Fruit fly (Drosophila melanogaster): ENCODE results near the gene Nepl3.

The Nepl3 gene

DNA sequence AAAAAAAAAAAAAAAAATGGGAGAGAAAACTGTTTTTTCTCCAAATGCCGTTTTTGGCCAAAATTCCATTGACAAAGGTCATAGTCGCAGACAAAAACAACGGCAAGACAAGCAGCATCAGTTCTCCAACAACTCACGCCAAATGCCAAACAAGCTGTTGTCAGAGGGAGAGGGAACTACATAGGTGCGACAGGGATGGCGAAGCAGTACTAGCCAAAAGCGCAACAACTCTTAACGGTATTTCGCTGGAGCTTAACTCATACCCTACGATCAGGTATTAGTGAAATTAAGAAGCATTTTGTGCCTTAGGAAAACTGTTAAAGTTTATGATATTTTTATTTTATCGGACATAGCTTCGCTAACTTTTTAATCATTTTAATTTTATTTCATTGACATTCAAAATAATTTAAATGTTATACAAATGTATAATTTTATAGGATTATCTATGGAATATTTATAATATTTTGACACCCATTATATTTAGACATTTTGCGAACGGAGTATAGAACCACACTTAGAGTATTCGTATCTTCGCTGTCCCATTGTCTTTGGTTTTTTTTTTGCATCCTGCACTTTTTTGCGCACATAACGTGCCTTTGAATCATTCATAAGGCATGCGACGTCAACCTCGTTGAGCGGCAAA lies 22.3 kb upstream of the Nepl3 start:
- peak; percentile 90 for TF ChIP-seq CG32121 (GFP tag; IDR thresholded peaks at IDR 0.05)
- TF ChIP-seq CG13204 (GFP tag; optimal IDR thresholded peaks at IDR 0.05), result peak; percentile 48
- TF ChIP-seq CG9948 (tag; optimal IDR thresholded peaks at IDR 0.05), result peak; percentile 87
- peak; percentile 67 for TF ChIP-seq Pif1A (GFP tag; optimal IDR thresholded peaks at IDR 0.05)
- TF ChIP-seq gl (tag; optimal IDR thresholded peaks at IDR 0.05), result peak; percentile 37
- peak; percentile 85 for TF ChIP-seq CG17806 (tag; optimal IDR thresholded peaks at IDR 0.05)
- TF ChIP-seq CG14655 (GFP tag; optimal IDR thresholded peaks at IDR 0.05), result peak; percentile 95
- TF ChIP-seq CG10348 (GFP tag; IDR thresholded peaks at IDR 0.05), result no peak
- peak; percentile 92 for TF ChIP-seq CG8301 (tag; optimal IDR thresholded peaks at IDR 0.05)
- TF ChIP-seq CG15710 (tag; optimal IDR thresholded peaks at IDR 0.05), result peak; percentile 87
- no peak; the same call in none of the 2 replicates for TF ChIP-seq rn (GFP tag; IDR thresholded peaks at IDR 0.05)
- TF ChIP-seq Ets98B (GFP tag; IDR thresholded peaks at IDR 0.05), result peak; percentile 66
- peak; percentile 76; the same call in 1 of the 2 replicates for TF ChIP-seq CG12605 (GFP tag; IDR thresholded peaks at IDR 0.05)
- peak; percentile 93 for TF ChIP-seq CG8159 (tag; optimal IDR thresholded peaks at IDR 0.05)
- TF ChIP-seq D1 (tag; optimal IDR thresholded peaks at IDR 0.05), result peak; percentile 85
- peak; percentile 62 for TF ChIP-seq EcR (GFP tag; optimal IDR thresholded peaks at IDR 0.05)
- no peak for TF ChIP-seq Snoo (tag; optimal IDR thresholded peaks at IDR 0.05)
- peak; percentile 80 for TF ChIP-seq CG34367 (tag; optimal IDR thresholded peaks at IDR 0.05)
- TF ChIP-seq Pif1B (GFP tag; optimal IDR thresholded peaks at IDR 0.05), result peak; percentile 73
- TF ChIP-seq fd96Ca (GFP tag; IDR thresholded peaks at IDR 0.05), result peak; percentile 70; the same call in 2 of the 3 replicates
- TF ChIP-seq CG4496 (GFP tag; IDR thresholded peaks at IDR 0.05), result peak; percentile 70; the same call in 1 of the 3 replicates

DNA sequence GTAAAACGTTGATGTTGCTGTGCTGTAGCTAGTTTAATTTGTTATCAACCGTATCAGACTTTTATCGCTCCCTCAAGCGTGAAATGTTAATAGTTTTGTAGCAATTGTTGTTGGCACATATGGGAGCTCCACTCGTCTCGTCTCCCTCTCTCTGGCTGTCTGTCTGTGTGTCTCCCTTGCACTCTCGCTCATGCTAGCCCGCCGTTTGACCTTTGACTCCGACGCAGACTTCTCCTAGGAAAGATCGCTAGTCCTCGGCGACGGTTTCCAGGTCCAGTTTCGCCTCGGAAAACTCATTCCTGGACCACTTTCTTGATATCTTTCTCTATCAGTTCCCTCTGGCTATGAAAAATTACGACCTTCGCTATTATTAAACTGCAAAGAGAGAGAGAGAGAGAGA lies 21.2 kb upstream of the Nepl3 start:
- TF ChIP-seq CG4496 (GFP tag; IDR thresholded peaks at IDR 0.05), result no peak
- TF ChIP-seq CG14655 (GFP tag; optimal IDR thresholded peaks at IDR 0.05), result no peak
- TF ChIP-seq CG13204 (GFP tag; optimal IDR thresholded peaks at IDR 0.05), result no peak
- no peak for TF ChIP-seq gl (tag; optimal IDR thresholded peaks at IDR 0.05)
- TF ChIP-seq fd96Ca (GFP tag; IDR thresholded peaks at IDR 0.05), result no peak
- TF ChIP-seq Pif1A (GFP tag; optimal IDR thresholded peaks at IDR 0.05), result no peak
- TF ChIP-seq CG12605 (GFP tag; IDR thresholded peaks at IDR 0.05), result no peak
- TF ChIP-seq D1 (tag; optimal IDR thresholded peaks at IDR 0.05), result no peak
- no peak for TF ChIP-seq Snoo (tag; optimal IDR thresholded peaks at IDR 0.05)
- no peak for TF ChIP-seq CG8301 (tag; optimal IDR thresholded peaks at IDR 0.05)
- TF ChIP-seq CG15710 (tag; optimal IDR thresholded peaks at IDR 0.05), result no peak
- no peak for TF ChIP-seq CG8159 (tag; optimal IDR thresholded peaks at IDR 0.05)
- TF ChIP-seq CG34367 (tag; optimal IDR thresholded peaks at IDR 0.05), result no peak
- TF ChIP-seq EcR (GFP tag; optimal IDR thresholded peaks at IDR 0.05), result no peak

dm6 chr2L:5072357-5072756 lies 14.3 kb upstream of the Nepl3 start:
- no peak for TF ChIP-seq Ets98B (GFP tag; IDR thresholded peaks at IDR 0.05)
- peak; percentile 34 for TF ChIP-seq EcR (GFP tag; optimal IDR thresholded peaks at IDR 0.05)

DNA sequence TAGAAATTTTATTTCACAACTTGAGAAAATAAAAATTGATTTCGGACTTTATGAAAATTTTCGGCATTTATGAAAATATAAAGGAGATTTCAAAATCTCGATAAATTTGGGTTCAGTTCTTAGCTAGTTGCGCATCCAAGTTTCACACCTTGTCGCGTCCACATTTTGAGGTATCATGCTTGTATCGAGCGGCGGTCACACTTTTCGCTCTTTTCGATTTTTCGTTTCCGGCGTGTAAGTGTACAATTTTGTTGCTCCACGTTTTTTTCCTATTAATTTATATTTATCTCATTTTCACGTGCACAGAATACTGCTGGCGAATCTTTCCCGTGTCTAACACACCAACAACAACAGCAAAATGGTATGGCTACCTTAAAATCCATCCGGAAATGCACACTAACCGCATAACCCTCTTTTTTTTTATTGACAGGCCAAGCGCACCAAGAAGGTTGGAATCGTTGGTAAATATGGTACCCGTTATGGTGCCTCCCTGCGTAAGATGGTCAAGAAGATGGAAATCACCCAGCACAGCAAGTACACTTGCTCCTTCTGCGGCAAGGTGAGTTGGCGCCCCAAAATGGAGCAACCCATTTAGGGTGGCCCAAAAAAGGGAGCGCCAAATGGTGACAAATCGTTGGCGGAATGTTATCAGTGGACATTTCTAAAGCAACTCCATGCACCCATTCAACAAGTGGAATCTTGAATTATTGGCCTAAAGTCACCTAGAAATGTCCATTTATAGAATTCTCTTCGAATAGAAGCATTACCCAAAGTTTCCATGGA lies 12.9 kb upstream of the Nepl3 start, which contains the start of gene RpL37A:
RpL37A (plus strand) TSS at position 161 of the 783 bp plus-strand sequence.
- TF ChIP-seq CG8159 (tag; optimal IDR thresholded peaks at IDR 0.05) (peak; percentile 91), CG15710 (tag; optimal IDR thresholded peaks at IDR 0.05) (peak; percentile 16), CG4496 (GFP tag; IDR thresholded peaks at IDR 0.05) (peak; percentile 84), CG34367 (tag; optimal IDR thresholded peaks at IDR 0.05) (peak; percentile 59), CG32121 (GFP tag; IDR thresholded peaks at IDR 0.05) (no peak; the same call in 1 of the 2 replicates), CG12605 (GFP tag; IDR thresholded peaks at IDR 0.05) (peak; percentile 58), D1 (tag; optimal IDR thresholded peaks at IDR 0.05) (peak; percentile 50), rn (GFP tag; IDR thresholded peaks at IDR 0.05) (no peak), CG17806 (tag; optimal IDR thresholded peaks at IDR 0.05) (peak; percentile 32), gl (tag; optimal IDR thresholded peaks at IDR 0.05) (peak; percentile 62), Snoo (tag; optimal IDR thresholded peaks at IDR 0.05) (peak; percentile 83), CG14655 (GFP tag; optimal IDR thresholded peaks at IDR 0.05) (no peak), Ets98B (GFP tag; IDR thresholded peaks at IDR 0.05) (peak; percentile 60), Pif1A (GFP tag; optimal IDR thresholded peaks at IDR 0.05) (peak; percentile 74)

DNA sequence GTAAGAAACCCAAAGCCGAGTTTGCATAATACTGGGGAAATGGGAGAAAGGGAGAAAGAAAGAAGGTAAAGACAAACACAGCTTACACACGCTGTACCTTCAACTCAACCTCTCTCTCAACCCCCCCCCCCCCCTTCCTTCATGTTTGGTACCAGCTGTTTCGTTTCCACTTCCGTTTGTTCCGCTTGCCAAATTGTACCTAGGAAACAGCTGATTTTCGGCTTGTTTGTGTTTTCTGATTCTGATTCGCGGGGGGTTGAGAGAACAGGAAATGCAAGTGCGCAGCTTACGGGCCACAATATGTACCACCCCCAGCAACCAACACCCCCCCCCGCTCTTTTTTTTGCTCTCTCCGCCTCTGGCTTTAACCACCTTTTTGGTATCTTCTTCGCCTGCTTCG lies 5.9 kb upstream of the Nepl3 start:
- no peak for TF ChIP-seq gl (tag; optimal IDR thresholded peaks at IDR 0.05)
- no peak for TF ChIP-seq Snoo (tag; optimal IDR thresholded peaks at IDR 0.05)
- TF ChIP-seq EcR (GFP tag; optimal IDR thresholded peaks at IDR 0.05), result no peak
- no peak for TF ChIP-seq D1 (tag; optimal IDR thresholded peaks at IDR 0.05)
- TF ChIP-seq CG17806 (tag; optimal IDR thresholded peaks at IDR 0.05), result no peak
- no peak for TF ChIP-seq CG32121 (GFP tag; IDR thresholded peaks at IDR 0.05)
- TF ChIP-seq fd96Ca (GFP tag; IDR thresholded peaks at IDR 0.05), result no peak
- TF ChIP-seq CG12605 (GFP tag; IDR thresholded peaks at IDR 0.05), result no peak
